Fruit fly (Drosophila melanogaster) whole organism, embryonic: ENCODE measurements around the gene miple1.

ENCODE experiments used
- ATbp ChIP-seq: fragments of 200-800 bp; sonication (Bioruptor generic); optimal IDR thresholded peaks from 2 replicates; lab custom pipeline; 2017; ENCODE audit warnings: missing biosample characterization, mild to moderate bottlenecking, missing genetic modification characterization, missing genetic modification reagents
- Adf1 ChIP-seq: fragments of 200-800 bp; sonication (Bioruptor generic); IDR thresholded peaks from 2 replicates; pipeline ENCODE4 v1.3.6; 2022; ENCODE audit warnings: missing biosample characterization, missing genetic modification characterization
- Antp ChIP-seq: fragments of 200-800 bp; sonication (Bioruptor generic); optimal IDR thresholded peaks from 3 replicates; lab custom pipeline; 2016; ENCODE audit warnings: missing biosample characterization, missing genetic modification characterization
- Awh ChIP-seq: fragments of 200-800 bp; sonication (Bioruptor generic); IDR thresholded peaks from 2 replicates; pipeline ENCODE4, ENCODE4 v1.3.6; 2022; ENCODE audit warnings: missing biosample characterization, missing genetic modification characterization
- CG10565 ChIP-seq: fragments of 200-800 bp; sonication (Bioruptor generic); optimal IDR thresholded peaks from 3 replicates; lab custom pipeline; 2016; ENCODE audit warnings: missing biosample characterization, mild to moderate bottlenecking, missing genetic modification characterization
- CG11398 ChIP-seq: fragments of 200-800 bp; sonication (Bioruptor generic); optimal IDR thresholded peaks from 2 replicates; lab custom pipeline; 2016; ENCODE audit warnings: missing biosample characterization, missing genetic modification characterization
- CG11504 ChIP-seq: fragments of 200-800 bp; sonication (Bioruptor generic); optimal IDR thresholded peaks from 3 replicates; lab custom pipeline; 2019; ENCODE audit warnings: missing biosample characterization, mild to moderate bottlenecking, missing genetic modification characterization, moderate library complexity
- CG12155 ChIP-seq: fragments of 200-800 bp; sonication (Bioruptor generic); optimal IDR thresholded peaks from 3 replicates; lab custom pipeline; 2016; ENCODE audit warnings: missing biosample characterization, missing genetic modification characterization
- CG12659 ChIP-seq: fragments of 200-800 bp; sonication (Bioruptor generic); optimal IDR thresholded peaks from 3 replicates; lab custom pipeline; 2017; ENCODE audit warnings: mild to moderate bottlenecking, missing biosample characterization, missing genetic modification reagents, missing genetic modification characterization
- CG14050 ChIP-seq: fragments of 200-800 bp; sonication (Bioruptor generic); IDR thresholded peaks from 3 replicates; pipeline ENCODE4 v1.3.6; 2022; ENCODE audit warnings: missing biosample characterization, missing genetic modification characterization
- CG16779 ChIP-seq: fragments of 200-800 bp; sonication (Bioruptor generic); IDR thresholded peaks from 2 replicates; pipeline ENCODE4 v1.3.6; 2022; ENCODE audit warnings: missing biosample characterization, missing genetic modification characterization
- CG16815 ChIP-seq: fragments of 200-800 bp; sonication (Bioruptor generic); optimal IDR thresholded peaks from 3 replicates; lab custom pipeline; 2017; ENCODE audit warnings: missing biosample characterization, mild to moderate bottlenecking, missing genetic modification characterization
- CG16863 ChIP-seq: fragments of 200-800 bp; sonication (Bioruptor generic); optimal IDR thresholded peaks from 3 replicates; lab custom pipeline; 2016; ENCODE audit warnings: missing biosample characterization, missing genetic modification characterization
- CG17186 ChIP-seq: fragments of 200-800 bp; sonication (Bioruptor generic); optimal IDR thresholded peaks from 3 replicates; lab custom pipeline; 2017; ENCODE audit warnings: missing biosample characterization, missing genetic modification reagents, missing genetic modification characterization
- CG17361 ChIP-seq: fragments of 200-800 bp; sonication (Bioruptor generic); IDR thresholded peaks from 3 replicates; pipeline ENCODE4 v1.3.6; 2022; ENCODE audit warnings: missing biosample characterization, missing genetic modification characterization
- CG18599 ChIP-seq: fragments of 200-800 bp; sonication (Bioruptor generic); optimal IDR thresholded peaks from 3 replicates; lab custom pipeline; 2017; ENCODE audit warnings: missing biosample characterization, missing genetic modification characterization, mild to moderate bottlenecking, moderate library complexity, missing genetic modification reagents
- CG18764 ChIP-seq: fragments of 200-800 bp; sonication (Bioruptor generic); optimal IDR thresholded peaks from 3 replicates; lab custom pipeline; 2016; ENCODE audit warnings: missing biosample characterization, missing genetic modification characterization
- CG2712 ChIP-seq: fragments of 200-800 bp; optimal IDR thresholded peaks from 3 replicates; lab custom pipeline; 2019; ENCODE audit warnings: missing biosample characterization, mild to moderate bottlenecking, missing genetic modification characterization, moderate library complexity
- CG6175 ChIP-seq: fragments of 200-800 bp; sonication (Bioruptor generic); IDR thresholded peaks from 3 replicates; pipeline ENCODE4 v1.3.6; 2022; ENCODE audit warnings: missing biosample characterization, missing genetic modification characterization
- CG7963 ChIP-seq: fragments of 200-800 bp; sonication (Bioruptor generic); IDR thresholded peaks from 3 replicates; pipeline ENCODE4 v1.3.6; 2022; ENCODE audit warnings: missing biosample characterization, missing genetic modification characterization; ENCODE audit not compliant: partially characterized antibody
- CG7987 ChIP-seq: fragments of 200-800 bp; sonication (Bioruptor generic); optimal IDR thresholded peaks from 2 replicates; lab custom pipeline; 2018; ENCODE audit warnings: missing biosample characterization, mild to moderate bottlenecking, missing genetic modification characterization, moderate library complexity
- CG9215 ChIP-seq: fragments of 200-800 bp; sonication (Bioruptor generic); IDR thresholded peaks from 2 replicates; pipeline ENCODE4 v1.3.6; 2022; ENCODE audit warnings: missing biosample characterization, missing genetic modification characterization
- CkIIα-i1 ChIP-seq: fragments of 200-800 bp; sonication (Bioruptor generic); IDR thresholded peaks from 2 replicates; pipeline ENCODE4 v1.3.6; 2022; ENCODE audit warnings: missing biosample characterization, missing genetic modification characterization
- Dad ChIP-seq: fragments of 200-800 bp; sonication (Bioruptor generic); optimal IDR thresholded peaks from 3 replicates; lab custom pipeline; 2016; ENCODE audit warnings: missing biosample characterization, missing genetic modification characterization
- Dip2 ChIP-seq: fragments of 200-800 bp; sonication (Bioruptor generic); IDR thresholded peaks from 2 replicates; pipeline ENCODE4 v1.3.6; 2022; ENCODE audit warnings: missing biosample characterization, missing genetic modification characterization
- Fer2 ChIP-seq: fragments of 200-800 bp; sonication (Bioruptor generic); optimal IDR thresholded peaks from 2 replicates; lab custom pipeline; 2018; ENCODE audit warnings: missing biosample characterization, mild to moderate bottlenecking, missing genetic modification characterization, moderate library complexity
- H2.0 ChIP-seq: fragments of 200-800 bp; sonication (Bioruptor generic); IDR thresholded peaks from 2 replicates; pipeline ENCODE4 v1.3.6; 2022; ENCODE audit warnings: missing biosample characterization, missing genetic modification characterization
- Hr51 ChIP-seq, 2 experiments: fragments of 200-800 bp; sonication (Bioruptor generic); optimal IDR thresholded peaks; 2 replicates in 1 of 2; 3 replicates in 1 of 2; lab custom pipeline; 2016 to 2018; ENCODE audit warnings: missing biosample characterization in 2 of 2, missing genetic modification characterization in 2 of 2, mild to moderate bottlenecking in 1 of 2, moderate library complexity in 1 of 2
- Lhr ChIP-seq: fragments of 200-800 bp; sonication (Bioruptor generic); optimal IDR thresholded peaks from 3 replicates; lab custom pipeline; 2017; ENCODE audit warnings: mild to moderate bottlenecking, missing biosample characterization, missing genetic modification reagents, missing genetic modification characterization
- MESR4 ChIP-seq: fragments of 200-800 bp; sonication (Bioruptor generic); optimal IDR thresholded peaks from 2 replicates; lab custom pipeline; 2018; ENCODE audit warnings: missing biosample characterization, mild to moderate bottlenecking, missing genetic modification characterization, moderate library complexity
- Mad ChIP-seq: fragments of 200-800 bp; sonication (Bioruptor generic); optimal IDR thresholded peaks from 2 replicates; lab custom pipeline; 2016; ENCODE audit warnings: missing biosample characterization, missing genetic modification characterization
- Poxn ChIP-seq: fragments of 200-800 bp; sonication (Bioruptor generic); IDR thresholded peaks from 2 replicates; pipeline ENCODE4 v1.3.6; 2022; ENCODE audit warnings: missing biosample characterization, missing genetic modification characterization
- abd-A ChIP-seq: fragments of 200-800 bp; sonication (Bioruptor generic); optimal IDR thresholded peaks from 3 replicates; lab custom pipeline; 2019; ENCODE audit warnings: missing biosample characterization, mild to moderate bottlenecking, missing genetic modification characterization, moderate library complexity
- bab2 ChIP-seq: fragments of 200-800 bp; sonication (Bioruptor generic); optimal IDR thresholded peaks from 2 replicates; lab custom pipeline; 2016; ENCODE audit warnings: missing biosample characterization, missing genetic modification characterization
- br ChIP-seq: fragments of >200 bp; optimal IDR thresholded peaks from 2 replicates; lab custom pipeline; 2017
- chm ChIP-seq: fragments of 200-800 bp; sonication (Bioruptor generic); IDR thresholded peaks from 2 replicates; pipeline ENCODE4 v1.3.6; 2022; ENCODE audit warnings: missing biosample characterization, missing genetic modification characterization
- crol ChIP-seq: fragments of 200-800 bp; sonication (Bioruptor generic); IDR thresholded peaks from 2 replicates; pipeline ENCODE4 v1.3.6; 2022; ENCODE audit warnings: missing biosample characterization, missing genetic modification characterization
- da ChIP-seq: fragments of 200-800 bp; sonication (Bioruptor generic); optimal IDR thresholded peaks from 2 replicates; lab custom pipeline; 2016; ENCODE audit warnings: missing biosample characterization, missing genetic modification characterization
- dan ChIP-seq: fragments of 200-800 bp; sonication (Bioruptor generic); IDR thresholded peaks from 2 replicates; pipeline ENCODE4 v1.3.6; 2022; ENCODE audit warnings: missing biosample characterization, missing genetic modification characterization
- dpn ChIP-seq, 2 experiments: fragments of 200-800 bp; sonication (Bioruptor generic); optimal IDR thresholded peaks; 3 replicates each; lab custom pipeline; 2016; ENCODE audit warnings: missing biosample characterization in 2 of 2, missing genetic modification characterization in 2 of 2
- esg ChIP-seq: fragments of 200-800 bp; sonication (Bioruptor generic); conservative IDR thresholded peaks from 2 replicates; pipeline ENCODE4 v1.3.6; 2022; ENCODE audit warnings: missing biosample characterization, missing genetic modification characterization
- hb ChIP-seq: fragments of 200-800 bp; sonication (Bioruptor generic); IDR thresholded peaks from 3 replicates; pipeline ENCODE4 v1.3.6; 2022; ENCODE audit warnings: missing biosample characterization, missing genetic modification characterization; ENCODE audit not compliant: partially characterized antibody
- hkb ChIP-seq, 2 experiments: fragments of 200-800 bp in 1 of 2; fragments of >200 bp in 1 of 2; sonication (Bioruptor generic) in 1 of 2; IDR thresholded peaks in 1 of 2; optimal IDR thresholded peaks in 1 of 2; 2 replicates each; pipeline versions ENCODE4 v1.3.6 to Lab custom; 2017 to 2022; ENCODE audit warnings: missing biosample characterization in 1 of 2, missing genetic modification characterization in 1 of 2
- nmo ChIP-seq: fragments of 200-800 bp; sonication (Bioruptor generic); optimal IDR thresholded peaks from 2 replicates; lab custom pipeline; 2018; ENCODE audit warnings: missing biosample characterization, mild to moderate bottlenecking, missing genetic modification characterization, moderate library complexity
- onecut ChIP-seq: fragments of 200-800 bp; sonication (Bioruptor generic); IDR thresholded peaks from 2 replicates; pipeline ENCODE4 v1.3.6; 2022; ENCODE audit warnings: missing biosample characterization, missing genetic modification characterization
- phol ChIP-seq: fragments of 200-800 bp; sonication (Bioruptor generic); optimal IDR thresholded peaks from 3 replicates; lab custom pipeline; 2018; ENCODE audit warnings: missing biosample characterization, mild to moderate bottlenecking, missing genetic modification characterization, moderate library complexity
- psq ChIP-seq: fragments of 200-800 bp; sonication (Bioruptor generic); optimal IDR thresholded peaks from 2 replicates; lab custom pipeline; 2017; ENCODE audit warnings: missing biosample characterization, missing genetic modification characterization
- slbo ChIP-seq: fragments of 200-800 bp; sonication (Bioruptor generic); IDR thresholded peaks from 2 replicates; pipeline ENCODE4 v1.3.6; 2022; ENCODE audit warnings: missing biosample characterization, missing genetic modification characterization
- sqz ChIP-seq: fragments of 200-800 bp; sonication (Bioruptor generic); optimal IDR thresholded peaks from 3 replicates; lab custom pipeline; 2018; ENCODE audit warnings: missing biosample characterization, mild to moderate bottlenecking, missing genetic modification characterization
- sr ChIP-seq: fragments of 200-800 bp; sonication (Bioruptor generic); IDR thresholded peaks from 3 replicates; pipeline ENCODE4 v1.3.6; 2022; ENCODE audit warnings: missing biosample characterization, missing genetic modification characterization
- trh ChIP-seq: fragments of 200-800 bp; sonication (Bioruptor generic); optimal IDR thresholded peaks from 2 replicates; lab custom pipeline; 2016; ENCODE audit warnings: missing biosample characterization, missing genetic modification characterization
- unpg ChIP-seq: fragments of 200-800 bp; sonication (Bioruptor generic); optimal IDR thresholded peaks from 3 replicates; lab custom pipeline; 2018; ENCODE audit warnings: missing biosample characterization, mild to moderate bottlenecking, missing genetic modification characterization, moderate library complexity

The miple1 gene

dm6 chr3L:262724-263177 lies 4.3 kb upstream of the miple1 start (continued):
- TF ChIP-seq Hr51 (GFP tag; optimal IDR thresholded peaks at IDR 0.05; lab: Kevin White, UChicago), result no peak
- TF ChIP-seq ATbp (GFP tag; lab: Kevin White, UChicago), result no peak
- no peak for TF ChIP-seq dpn (GFP tag; optimal IDR thresholded peaks at IDR 0.05; lab: Kevin White, UChicago)
- TF ChIP-seq esg (GFP tag; lab: Robert Waterston, UW), result no peak
- no peak for TF ChIP-seq Lhr (GFP tag; lab: Kevin White, UChicago)
- TF ChIP-seq MESR4 (GFP tag; lab: Kevin White, UChicago), result peak; percentile 88
- TF ChIP-seq CG17186 (GFP tag; lab: Kevin White, UChicago), result no peak
- no peak for TF ChIP-seq Dip2 (GFP tag; lab: Robert Waterston, UW)
- TF ChIP-seq Awh, result no peak
- no peak for TF ChIP-seq Mad
- TF ChIP-seq CG2712 (tag; lab: Kevin White, UChicago), result no peak
- no peak for TF ChIP-seq CG11504 (tag; lab: Kevin White, UChicago)
- no peak for TF ChIP-seq Antp
- TF ChIP-seq CG7987 (GFP tag; lab: Kevin White, UChicago), result no peak
- TF ChIP-seq chm, result no peak
- TF ChIP-seq H2.0, result no peak
- TF ChIP-seq CkIIα-i1 (GFP tag; lab: Robert Waterston, UW), result no peak
- no peak for TF ChIP-seq CG14050
- no peak for TF ChIP-seq nmo
- no peak for TF ChIP-seq slbo (GFP tag; lab: Robert Waterston, UW)
- TF ChIP-seq CG10565 (GFP tag; lab: Kevin White, UChicago), result no peak
- TF ChIP-seq sqz, result no peak
- no peak for TF ChIP-seq trh (GFP tag; lab: Kevin White, UChicago)
- TF ChIP-seq dan (GFP tag; lab: Robert Waterston, UW), result no peak
- TF ChIP-seq CG16779, result no peak
- TF ChIP-seq CG12659 (GFP tag; lab: Kevin White, UChicago), result peak; percentile 34
- TF ChIP-seq CG9215 (GFP tag; lab: Robert Waterston, UW), result no peak
- no peak for TF ChIP-seq CG6175 (GFP tag; lab: Robert Waterston, UW)
- TF ChIP-seq sr, result no peak
- TF ChIP-seq bab2, result no peak
- TF ChIP-seq Poxn (GFP tag; lab: Robert Waterston, UW), result no peak
- no peak for TF ChIP-seq CG18599 (GFP tag; lab: Kevin White, UChicago)
- TF ChIP-seq Fer2 (tag; lab: Kevin White, UChicago), result no peak
- no peak for TF ChIP-seq unpg (GFP tag; lab: Kevin White, UChicago)
- no peak for TF ChIP-seq CG11398 (GFP tag; lab: Kevin White, UChicago)
- TF ChIP-seq CG12155, result no peak
- TF ChIP-seq Dad (GFP tag; lab: Kevin White, UChicago), result no peak
- no peak for TF ChIP-seq hkb (optimal IDR thresholded peaks at IDR 0.05; lab: Kevin White, UChicago)
- no peak for TF ChIP-seq hkb (GFP tag; IDR thresholded peaks at IDR 0.05; lab: Robert Waterston, UW)
- no peak for TF ChIP-seq br (lab: Kevin White, UChicago)
- TF ChIP-seq hb (GFP tag; lab: Robert Waterston, UW), result peak; percentile 58; the same call in 2 of the 3 replicates
- TF ChIP-seq CG16815 (GFP tag; lab: Kevin White, UChicago), result no peak
- TF ChIP-seq abd-A (tag; lab: Kevin White, UChicago), result no peak
- TF ChIP-seq phol (tag; lab: Kevin White, UChicago), result no peak
- TF ChIP-seq da (GFP tag; lab: Kevin White, UChicago), result no peak
- TF ChIP-seq onecut (GFP tag; lab: Robert Waterston, UW), result peak; percentile 19; the same call in 1 of the 2 replicates
- TF ChIP-seq CG17361, result no peak
- TF ChIP-seq psq (GFP tag; lab: Kevin White, UChicago), result no peak
- no peak for TF ChIP-seq CG18764 (GFP tag; lab: Kevin White, UChicago)
- TF ChIP-seq crol, result no peak
- TF ChIP-seq Adf1 (GFP tag; lab: Robert Waterston, UW), result 0 out of 2 replicates have a peak, but pooled peaks have one; percentile 7
- peak; percentile 66; the same call in 2 of the 3 replicates for TF ChIP-seq CG7963
- TF ChIP-seq CG16863 (GFP tag; lab: Kevin White, UChicago), result no peak
